Worm (Caenorhabditis elegans): ENCODE data around the gene F49C12.3.

F49C12.3 gene

DNA sequence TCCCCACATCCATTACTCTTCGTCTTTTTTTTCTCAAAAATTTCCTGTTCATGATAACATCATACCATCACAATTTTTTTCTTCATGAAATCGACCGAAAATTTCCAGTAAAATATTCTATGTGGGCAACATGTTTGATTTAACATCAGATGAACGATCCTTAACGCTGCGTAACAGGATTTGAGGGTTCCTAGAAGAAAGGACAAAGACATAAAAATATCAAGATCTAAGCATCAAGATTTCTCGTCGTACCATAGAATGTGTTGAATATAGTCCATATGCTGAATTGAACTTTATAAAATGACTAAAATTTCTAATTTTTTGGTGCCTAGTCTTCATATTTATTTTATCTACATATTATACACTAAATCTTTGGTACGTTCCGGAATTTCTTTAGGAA, at the start of gene F49C12.3:
Gene F49C12.3, plus strand, starts transcription at position 301 of the 400 bp plus-strand sequence.
- TF ChIP-seq akir-1 (GFP tag; optimal IDR thresholded peaks at IDR 0.05) (no peak), F10E7.11 (tag; optimal IDR thresholded peaks at IDR 0.05) (no peak)

DNA sequence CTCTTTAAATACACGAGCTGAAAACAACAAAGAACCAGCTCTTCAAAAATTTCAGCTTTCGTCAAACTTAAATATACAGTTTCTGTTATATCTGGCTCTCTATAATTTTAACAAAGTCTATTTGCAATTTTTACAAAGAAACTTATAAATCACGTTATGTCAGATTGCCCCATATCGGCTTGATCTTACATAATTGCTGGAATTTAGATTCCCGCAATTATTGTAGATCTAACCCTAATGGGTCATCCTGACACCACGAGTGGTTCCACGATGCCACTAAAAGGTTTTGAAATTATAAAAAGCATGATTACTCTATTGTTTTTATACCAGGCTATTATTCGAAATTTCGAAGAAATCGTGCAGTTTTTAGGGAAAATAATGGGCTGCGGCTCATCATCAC, 49.1 kb upstream of the F49C12.3 start, which contains the start of gene Y11D7A.8:
Gene Y11D7A.8, plus strand, starts transcription at position 301 of the 400 bp plus-strand sequence.
- TF ChIP-seq ZK185.1 (tag; optimal IDR thresholded peaks at IDR 0.05; ENCODE audit: poor library complexity, severe bottlenecking) (no peak), zim-3 (tag; optimal IDR thresholded peaks at IDR 0.05) (no peak), bed-1 (GFP tag; IDR thresholded peaks at IDR 0.05) (no peak), dpff-1 (tag; optimal IDR thresholded peaks at IDR 0.05) (no peak), ceh-40 (GFP tag; IDR thresholded peaks at IDR 0.05) (no peak), Y53F4B.3 (GFP tag; IDR thresholded peaks at IDR 0.05) (no peak), chd-7 (tag; optimal IDR thresholded peaks at IDR 0.05) (no peak), nhr-27 (tag; optimal IDR thresholded peaks at IDR 0.05) (no peak), F23B12.7 (tag; optimal IDR thresholded peaks at IDR 0.05; ENCODE audit: insufficient read depth) (no peak), nhr-80 (tag; optimal IDR thresholded peaks at IDR 0.05) (no peak), lin-40 (tag; optimal IDR thresholded peaks at IDR 0.05) (no peak), snpc-4 (GFP tag; optimal IDR thresholded peaks at IDR 0.05) (no peak), snpc-4 (tag; optimal IDR thresholded peaks at IDR 0.05) (no peak), athp-1 (tag; optimal IDR thresholded peaks at IDR 0.05) (no peak), madf-10 (tag; optimal IDR thresholded peaks at IDR 0.05) (no peak), snpc-3.4 (tag; optimal IDR thresholded peaks at IDR 0.05) (no peak), lir-1 (GFP tag; conservative IDR thresholded peaks at IDR 0.05) (no peak), fkh-3 (tag; optimal IDR thresholded peaks at IDR 0.05) (no peak), dox-1 (GFP tag; IDR thresholded peaks at IDR 0.05) (no peak)

DNA sequence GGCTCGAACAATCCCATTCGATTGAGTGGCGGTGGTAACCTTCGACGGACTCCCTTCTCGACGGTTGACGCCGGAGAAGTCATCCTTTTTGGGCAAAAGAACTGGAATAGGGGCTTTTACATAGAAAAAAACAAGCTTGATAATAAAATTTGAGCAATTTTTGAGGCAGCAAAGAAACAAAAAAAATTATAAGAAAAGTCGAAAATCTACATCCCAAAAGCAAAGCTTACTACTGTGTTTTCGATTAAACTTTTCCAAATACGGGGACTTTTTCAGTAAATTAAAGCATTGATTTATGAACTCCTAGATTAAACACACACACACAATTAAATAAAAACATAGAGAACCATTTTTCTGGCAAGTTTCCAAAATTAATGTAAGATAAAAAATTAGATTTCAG, 44.2 kb upstream of the F49C12.3 start, which contains the start of gene Y11D7A.9:
Gene Y11D7A.9, minus strand, starts transcription at position 101 of the 400 bp plus-strand sequence.
- TF ChIP-seq chd-7 (tag; optimal IDR thresholded peaks at IDR 0.05) (no peak), T26A5.8 (tag; optimal IDR thresholded peaks at IDR 0.05) (no peak), Y53F4B.3 (GFP tag; IDR thresholded peaks at IDR 0.05) (no peak), egl-44 (GFP tag; IDR thresholded peaks at IDR 0.05) (no peak), ceh-58 (GFP tag; IDR thresholded peaks at IDR 0.05) (no peak), rpc-1 (optimal IDR thresholded peaks at IDR 0.05) (no peak), rpc-1 (tag; optimal IDR thresholded peaks at IDR 0.05) (no peak), ceh-91 (GFP tag; IDR thresholded peaks at IDR 0.05) (no peak), hsf-1 (GFP tag; IDR thresholded peaks at IDR 0.05) (no peak)

DNA sequence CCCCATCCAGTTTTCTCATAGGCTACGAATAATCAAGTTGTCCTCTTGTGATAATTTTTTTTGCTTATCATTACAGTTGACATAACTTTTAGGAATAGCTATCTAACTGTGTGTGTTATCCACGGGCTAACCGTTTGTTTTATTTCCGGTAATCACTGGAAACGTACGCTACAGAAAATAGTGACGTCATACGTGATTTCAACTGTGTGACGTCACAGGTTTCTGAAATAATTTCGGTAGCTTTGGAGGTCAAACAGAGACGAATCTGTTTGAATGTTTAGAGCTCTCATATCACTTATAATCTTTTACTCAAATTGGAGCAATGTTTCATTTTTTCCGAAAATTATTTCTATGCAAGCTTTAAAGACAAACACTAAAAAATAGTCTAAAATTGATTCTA, 43.4 kb upstream of the F49C12.3 start:
- no peak for TF ChIP-seq Y79H2A.3 (GFP tag; conservative IDR thresholded peaks at IDR 0.05)
- TF ChIP-seq ZK185.1 (tag; optimal IDR thresholded peaks at IDR 0.05; ENCODE audit: poor library complexity, severe bottlenecking): no peak
- TF ChIP-seq unc-130 (GFP tag; optimal IDR thresholded peaks at IDR 0.05): no peak

DNA sequence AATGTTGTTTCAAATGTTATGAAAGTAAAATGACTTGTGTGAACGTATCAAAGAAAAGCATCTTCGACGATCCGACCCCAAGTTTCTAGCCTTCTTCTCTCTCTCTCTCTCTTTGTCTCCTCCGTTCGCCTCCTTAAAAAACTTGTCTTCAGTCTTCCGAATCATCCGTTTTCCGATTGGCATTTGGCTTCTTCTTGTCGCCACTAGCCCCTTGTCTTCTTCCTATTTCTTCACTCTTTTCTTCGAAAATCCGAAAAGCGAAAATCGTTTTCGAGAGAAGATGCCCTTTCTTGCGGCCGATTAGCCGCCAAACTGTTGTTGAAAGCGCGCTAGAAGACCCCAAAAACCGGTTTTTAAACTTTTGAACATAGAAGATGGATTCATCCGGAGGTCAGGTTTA, 41.7 kb upstream of the F49C12.3 start:
- no peak for TF ChIP-seq sptf-2 (GFP tag; optimal IDR thresholded peaks at IDR 0.05)
- no peak for TF ChIP-seq die-1 (tag; optimal IDR thresholded peaks at IDR 0.05)
- TF ChIP-seq T07F8.4 (tag; optimal IDR thresholded peaks at IDR 0.05): no peak
- no peak for TF ChIP-seq Y79H2A.3 (GFP tag; conservative IDR thresholded peaks at IDR 0.05)
- TF ChIP-seq madf-10 (tag; optimal IDR thresholded peaks at IDR 0.05): no peak
- TF ChIP-seq ccch-3 (GFP tag; optimal IDR thresholded peaks at IDR 0.05): no peak
- no peak for TF ChIP-seq mcd-1 (GFP tag; IDR thresholded peaks at IDR 0.05)
- 0 out of 2 replicates have a peak, but pooled peaks have one; percentile 21 for TF ChIP-seq madf-6 (GFP tag; IDR thresholded peaks at IDR 0.05)
- TF ChIP-seq let-607 (tag; optimal IDR thresholded peaks at IDR 0.05): no peak
- no peak for TF ChIP-seq lin-35 (GFP tag; optimal IDR thresholded peaks at IDR 0.05)
- TF ChIP-seq F57C9.4 (tag; optimal IDR thresholded peaks at IDR 0.05): no peak
- no peak for TF ChIP-seq ceh-27 (GFP tag; optimal IDR thresholded peaks at IDR 0.05)
- no peak for TF ChIP-seq rec-8 (tag; optimal IDR thresholded peaks at IDR 0.05)
- TF ChIP-seq F39B2.1 (GFP tag; IDR thresholded peaks at IDR 0.05): no peak
- peak; percentile 24; the same call in 1 of the 2 replicates for TF ChIP-seq ekl-4 (GFP tag; IDR thresholded peaks at IDR 0.05)
- no peak for TF ChIP-seq xnd-1 (tag; optimal IDR thresholded peaks at IDR 0.05)
